Fruit fly (Drosophila melanogaster): ENCODE results near the gene CG31115.

CG31115 gene

dm6 chr3R:25004763-25005162 is 32.0 kb upstream of the CG31115 start (continued):
- TF ChIP-seq Gug (GFP tag; IDR thresholded peaks at IDR 0.05), result 0 out of 4 replicates have a peak, but pooled peaks have one; percentile 29
- TF ChIP-seq Oli (tag; optimal IDR thresholded peaks at IDR 0.05), result peak; percentile 69
- TF ChIP-seq bigmax (GFP tag; optimal IDR thresholded peaks at IDR 0.05), result no peak
- TF ChIP-seq pnt (GFP tag; optimal IDR thresholded peaks at IDR 0.05), result peak; percentile 39
- no peak for TF ChIP-seq insv (GFP tag; optimal IDR thresholded peaks at IDR 0.05)
- no peak for TF ChIP-seq CG4360 (GFP tag; IDR thresholded peaks at IDR 0.05)
- TF ChIP-seq CG4424 (GFP tag; optimal IDR thresholded peaks at IDR 0.05), result peak; percentile 58
- no peak for TF ChIP-seq trem (tag; optimal IDR thresholded peaks at IDR 0.05)
- TF ChIP-seq disco-r (GFP tag; optimal IDR thresholded peaks at IDR 0.05), result no peak
- peak; percentile 68 for TF ChIP-seq slbo (GFP tag; IDR thresholded peaks at IDR 0.05)
- no peak for TF ChIP-seq Dp (GFP tag; optimal IDR thresholded peaks at IDR 0.05)
- no peak for TF ChIP-seq D (optimal IDR thresholded peaks at IDR 0.05)
- peak; percentile 45 for TF ChIP-seq D (GFP tag; optimal IDR thresholded peaks at IDR 0.05)
- TF ChIP-seq nmo (GFP tag; optimal IDR thresholded peaks at IDR 0.05), result peak; percentile 70
- TF ChIP-seq Drgx (GFP tag; IDR thresholded peaks at IDR 0.05), result peak; percentile 38; the same call in 1 of the 2 replicates
- TF ChIP-seq CG6791 (GFP tag; IDR thresholded peaks at IDR 0.05; ENCODE audit: partially characterized antibody), result no peak
- peak; percentile 70 for TF ChIP-seq ind (GFP tag; optimal IDR thresholded peaks at IDR 0.05)
- TF ChIP-seq CG8944 (GFP tag; optimal IDR thresholded peaks at IDR 0.05), result peak; percentile 30
- TF ChIP-seq Blimp-1 (GFP tag; optimal IDR thresholded peaks at IDR 0.05), result peak; percentile 65
- no peak for TF ChIP-seq Jarid2 (GFP tag; optimal IDR thresholded peaks at IDR 0.05)
- TF ChIP-seq CG5245 (GFP tag; optimal IDR thresholded peaks at IDR 0.05), result peak; percentile 54
- TF ChIP-seq Scr (GFP tag; IDR thresholded peaks at IDR 0.05; ENCODE audit: partially characterized antibody), result no peak
- TF ChIP-seq CG17829 (tag; optimal IDR thresholded peaks at IDR 0.05), result peak; percentile 33
- TF ChIP-seq CG34224 (GFP tag; IDR thresholded peaks at IDR 0.05; ENCODE audit: partially characterized antibody), result no peak
- TF ChIP-seq fd64A (GFP tag; optimal IDR thresholded peaks at IDR 0.05), result no peak
- peak; percentile 75 for TF ChIP-seq dmrt99B (tag; optimal IDR thresholded peaks at IDR 0.05)
- peak; percentile 54 for TF ChIP-seq CG4820 (GFP tag; optimal IDR thresholded peaks at IDR 0.05)
- TF ChIP-seq tgo (GFP tag; IDR thresholded peaks at IDR 0.05), result peak; percentile 72
- TF ChIP-seq CG3838 (GFP tag; optimal IDR thresholded peaks at IDR 0.05), result no peak
- TF ChIP-seq CG6813 (GFP tag; optimal IDR thresholded peaks at IDR 0.05), result peak; percentile 29
- peak; percentile 7 for TF ChIP-seq org-1 (GFP tag; optimal IDR thresholded peaks at IDR 0.05)
- TF ChIP-seq Sin3A (optimal IDR thresholded peaks at IDR 0.05), result no peak
- no peak for TF ChIP-seq her (GFP tag; optimal IDR thresholded peaks at IDR 0.05)
- TF ChIP-seq jing (GFP tag; optimal IDR thresholded peaks at IDR 0.05), result peak; percentile 62
- TF ChIP-seq CG17385 (GFP tag; optimal IDR thresholded peaks at IDR 0.05), result peak; percentile 43
- TF ChIP-seq sim (GFP tag; IDR thresholded peaks at IDR 0.05), result 0 out of 2 replicates have a peak, but pooled peaks have one; percentile 26
- 0 out of 3 replicates have a peak, but pooled peaks have one; percentile 23 for TF ChIP-seq croc (GFP tag; conservative IDR thresholded peaks at IDR 0.05)
- peak; percentile 48; the same call in 1 of the 3 replicates for TF ChIP-seq H15 (GFP tag; IDR thresholded peaks at IDR 0.05)
- no peak for TF ChIP-seq CG13296 (GFP tag; optimal IDR thresholded peaks at IDR 0.05)
- TF ChIP-seq CG11504 (tag; optimal IDR thresholded peaks at IDR 0.05), result peak; percentile 75
- TF ChIP-seq Chrac-16 (GFP tag; optimal IDR thresholded peaks at IDR 0.05), result peak; percentile 50
- TF ChIP-seq E2f1 (GFP tag; IDR thresholded peaks at IDR 0.05), result peak; percentile 69
- peak; percentile 63 for TF ChIP-seq Rx (GFP tag; IDR thresholded peaks at IDR 0.05)
- peak; percentile 14 for TF ChIP-seq pho (GFP tag; optimal IDR thresholded peaks at IDR 0.05)
- peak; percentile 62 for TF ChIP-seq CG14667 (GFP tag; IDR thresholded peaks at IDR 0.05)
- TF ChIP-seq Mrtf (GFP tag; IDR thresholded peaks at IDR 0.05), result peak; percentile 26; the same call in 1 of the 3 replicates
- TF ChIP-seq CG3847 (GFP tag; IDR thresholded peaks at IDR 0.05), result peak; percentile 23; the same call in 1 of the 2 replicates
- no peak for TF ChIP-seq CG15479 (GFP tag; optimal IDR thresholded peaks at IDR 0.05)
- TF ChIP-seq CG9727 (GFP tag; optimal IDR thresholded peaks at IDR 0.05), result peak; percentile 29
- TF ChIP-seq gfzf (GFP tag; optimal IDR thresholded peaks at IDR 0.05), result no peak
- TF ChIP-seq salm (tag; optimal IDR thresholded peaks at IDR 0.05), result no peak
